Worm (Caenorhabditis elegans): Measurements from ENCODE around the gene ZC504.1.

DNA sequence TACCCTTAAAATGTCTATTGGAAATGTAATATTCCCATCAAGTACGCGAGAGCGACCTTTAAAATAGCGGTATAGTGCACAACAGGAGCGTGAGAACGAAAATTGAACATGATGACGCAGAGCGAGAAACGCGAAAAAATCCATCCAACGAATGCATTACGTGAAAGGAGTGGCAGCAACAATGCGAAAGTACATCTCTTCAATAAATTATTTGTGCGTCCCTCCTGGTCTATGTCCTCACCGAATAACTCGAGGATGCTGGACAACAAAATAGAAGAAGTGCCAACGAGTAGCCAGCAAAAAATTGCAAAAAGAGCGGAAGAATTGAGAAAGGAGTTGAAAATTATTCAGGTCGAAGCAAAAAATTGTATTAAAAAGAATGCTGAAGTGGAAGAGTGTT, 26.9 kb downstream of the ZC504.1 start:
- TF ChIP-seq unc-39 (tag; optimal IDR thresholded peaks at IDR 0.05) (no peak), nhr-237 (tag; optimal IDR thresholded peaks at IDR 0.05) (no peak), ceh-82 (tag; optimal IDR thresholded peaks at IDR 0.05) (no peak), ama-1 (optimal IDR thresholded peaks at IDR 0.05) (no peak), F13H6.1 (tag; optimal IDR thresholded peaks at IDR 0.05) (no peak), crh-2 (tag; optimal IDR thresholded peaks at IDR 0.05) (no peak), ZK546.5 (tag; optimal IDR thresholded peaks at IDR 0.05) (no peak), blmp-1 (tag; optimal IDR thresholded peaks at IDR 0.05; ENCODE audit: insufficient read depth) (no peak)

Data from whole organism, L2 larva.